Worm (Caenorhabditis elegans) whole organism, L3 larva: ENCODE measurements around the gene fbxa-171.

Experiments
- R02D3.7 ChIP-seq: fragments of 150-350 bp; optimal IDR thresholded peaks from 2 replicates; lab custom pipeline; 2014; ENCODE audit warnings: missing biosample characterization, missing genetic modification characterization
- ZK546.5 ChIP-seq: sonication (generic microtip); optimal IDR thresholded peaks from 2 replicates; lab custom pipeline; 2017; ENCODE audit warnings: missing biosample characterization, missing genetic modification characterization
- aly-2 ChIP-seq: fragments of 150-350 bp; optimal IDR thresholded peaks from 2 replicates; lab custom pipeline; 2014; ENCODE audit warnings: missing biosample characterization, missing genetic modification characterization
- ama-1 ChIP-seq: fragments of 150-350 bp; optimal IDR thresholded peaks from 2 replicates; lab custom pipeline; 2018
- egl-5 ChIP-seq: fragments of 150-350 bp; optimal IDR thresholded peaks from 2 replicates; lab custom pipeline; 2017; ENCODE audit warnings: missing biosample characterization, missing genetic modification reagents, missing genetic modification characterization, inconsistent platforms
- fkh-2 ChIP-seq: fragments of 150-350 bp; optimal IDR thresholded peaks from 2 replicates; lab custom pipeline; 2014; ENCODE audit warnings: missing biosample characterization, missing genetic modification reagents, missing genetic modification characterization
- nhr-28 ChIP-seq: fragments of 150-350 bp; optimal IDR thresholded peaks from 2 replicates; lab custom pipeline; 2014; ENCODE audit warnings: missing biosample characterization, missing genetic modification characterization
- pha-4 ChIP-seq: fragments of 150-350 bp; optimal IDR thresholded peaks from 2 replicates; lab custom pipeline; 2014; ENCODE audit warnings: missing biosample characterization, missing genetic modification reagents, missing genetic modification characterization
- snpc-4 ChIP-seq: fragments of 150-350 bp; optimal IDR thresholded peaks from 2 replicates; lab custom pipeline; 2014; ENCODE audit warnings: missing biosample characterization, missing genetic modification characterization
- unc-62 ChIP-seq: fragments of 150-350 bp; sonication (generic microtip); optimal IDR thresholded peaks from 4 replicates; lab custom pipeline; 2014; ENCODE audit warnings: missing biosample characterization, missing genetic modification reagents, missing genetic modification characterization

DNA sequence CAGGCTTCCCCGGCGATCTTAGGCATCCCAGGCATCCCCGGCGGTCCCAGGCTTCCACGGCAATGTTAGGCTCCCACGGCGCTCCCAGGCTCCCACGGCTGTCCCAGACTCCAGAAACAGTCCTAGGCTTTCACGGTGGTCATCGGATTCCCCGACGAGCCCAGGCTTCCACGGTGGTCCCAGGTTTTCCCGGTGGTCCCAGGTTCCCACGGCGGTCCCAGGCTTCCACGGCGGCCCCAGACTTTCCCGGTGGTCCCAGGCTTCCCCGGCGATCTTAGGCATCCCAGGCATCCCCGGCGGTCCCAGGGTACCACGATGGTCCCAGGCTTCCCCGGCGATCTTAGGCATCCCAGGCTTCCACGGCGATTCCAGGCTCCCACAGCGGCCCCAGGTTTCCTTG lies 17.2 kb downstream of the fbxa-171 start:
- TF ChIP-seq ama-1 (no peak), unc-62 (GFP tag; lab: Kevin White, UChicago) (no peak), pha-4 (no peak), aly-2 (tag; lab: Kevin White, UChicago) (no peak), egl-5 (tag; lab: Kevin White, UChicago) (no peak), fkh-2 (tag; lab: Kevin White, UChicago) (no peak), snpc-4 (tag; lab: Kevin White, UChicago) (no peak), R02D3.7 (no peak), ZK546.5 (tag; lab: Kevin White, UChicago) (no peak), nhr-28 (tag; lab: Kevin White, UChicago) (no peak)
